Worm (Caenorhabditis elegans): ENCODE data around the gene nth-1.

Gene nth-1

ce11 chrIII:4281955-4282618, 12.0 kb downstream of the nth-1 start (continued):
- no peak for TF ChIP-seq hlh-17 (GFP tag; optimal IDR thresholded peaks at IDR 0.05; ENCODE audit: borderline replicate concordance)
- peak; percentile 99 for TF ChIP-seq swsn-7 (tag; optimal IDR thresholded peaks at IDR 0.05)
- peak; percentile 18 for TF ChIP-seq unc-62 (GFP tag; optimal IDR thresholded peaks at IDR 0.05)
- peak; percentile 91 for TF ChIP-seq zip-4 (GFP tag; optimal IDR thresholded peaks at IDR 0.05)
- TF ChIP-seq blmp-1 (tag; optimal IDR thresholded peaks at IDR 0.05), result peak; percentile 65
- peak; percentile 72 for TF ChIP-seq hlh-4 (tag; optimal IDR thresholded peaks at IDR 0.05)
- TF ChIP-seq unc-130 (tag; optimal IDR thresholded peaks at IDR 0.05), result peak; percentile 55
- peak; percentile 84 for TF ChIP-seq fkh-4 (tag; optimal IDR thresholded peaks at IDR 0.05; ENCODE audit: borderline replicate concordance)
- TF ChIP-seq alr-1 (tag; optimal IDR thresholded peaks at IDR 0.05; ENCODE audit: borderline replicate concordance), result no peak
- peak; percentile 87 for TF ChIP-seq lin-13 (GFP tag; optimal IDR thresholded peaks at IDR 0.05)
- TF ChIP-seq sup-37 (GFP tag; optimal IDR thresholded peaks at IDR 0.05), result peak; percentile 96
- TF ChIP-seq rnt-1 (tag; optimal IDR thresholded peaks at IDR 0.05), result peak; percentile 90
- no peak for TF ChIP-seq nhr-28 (tag; optimal IDR thresholded peaks at IDR 0.05)
- peak; percentile 97 for TF ChIP-seq jun-1 (tag; optimal IDR thresholded peaks at IDR 0.05)
- TF ChIP-seq ceh-82 (tag; optimal IDR thresholded peaks at IDR 0.05), result peak; percentile 69 to 84 (median 73)
- peak; percentile 49 for TF ChIP-seq ceh-90 (tag; optimal IDR thresholded peaks at IDR 0.05)
- peak; percentile 65 to 95 for TF ChIP-seq mdl-1 (tag; optimal IDR thresholded peaks at IDR 0.05)
- peak in 1 of 2 experiments; percentile 97 for TF ChIP-seq ztf-11 (tag; optimal IDR thresholded peaks at IDR 0.05)
- peak; percentile 100 for TF ChIP-seq nhr-20 (tag; optimal IDR thresholded peaks at IDR 0.05)
- TF ChIP-seq ces-1 (GFP tag; optimal IDR thresholded peaks at IDR 0.05), result peak; percentile 29
- TF ChIP-seq C34B4.2 (tag; optimal IDR thresholded peaks at IDR 0.05), result peak; percentile 12
- peak; percentile 96 for TF ChIP-seq mef-2 (tag; optimal IDR thresholded peaks at IDR 0.05)
- peak; percentile 97 for TF ChIP-seq nhr-11 (tag; optimal IDR thresholded peaks at IDR 0.05)
- TF ChIP-seq Y116A8C.19 (tag; optimal IDR thresholded peaks at IDR 0.05; ENCODE audit: borderline replicate concordance), result peak; percentile 17
- peak; percentile 100 for TF ChIP-seq egl-13 (tag; optimal IDR thresholded peaks at IDR 0.05)
- TF ChIP-seq C04F5.9 (tag; optimal IDR thresholded peaks at IDR 0.05), result peak; percentile 91
- no peak for TF ChIP-seq sptf-1 (tag; optimal IDR thresholded peaks at IDR 0.05)
- peak; percentile 84 for TF ChIP-seq lin-39 (tag; optimal IDR thresholded peaks at IDR 0.05)
- TF ChIP-seq nhr-76 (tag; optimal IDR thresholded peaks at IDR 0.05), result peak; percentile 17
- TF ChIP-seq snu-23 (GFP tag; optimal IDR thresholded peaks at IDR 0.05), result peak; percentile 99
- peak; percentile 70 for TF ChIP-seq hpl-2 (GFP tag; optimal IDR thresholded peaks at IDR 0.05)
- peak; percentile 97 for TF ChIP-seq sox-4 (tag; optimal IDR thresholded peaks at IDR 0.05)
- TF ChIP-seq ama-1 (optimal IDR thresholded peaks at IDR 0.05), result peak; percentile 48
- TF ChIP-seq F16B12.6 (tag; optimal IDR thresholded peaks at IDR 0.05), result peak; percentile 14
- TF ChIP-seq mep-1 (tag; optimal IDR thresholded peaks at IDR 0.05), result peak; percentile 96
- peak; percentile 94 for TF ChIP-seq ceh-88 (GFP tag; IDR thresholded peaks at IDR 0.05)
- TF ChIP-seq pax-3 (tag; optimal IDR thresholded peaks at IDR 0.05), result peak; percentile 98
- TF ChIP-seq dsc-1 (tag; optimal IDR thresholded peaks at IDR 0.05), result peak; percentile 99
- TF ChIP-seq isw-1 (GFP tag; IDR thresholded peaks at IDR 0.05), result peak; percentile 91
- TF ChIP-seq nhr-85 (tag), result peak; percentile 100
- peak; percentile 100 for TF ChIP-seq unc-86 (tag; optimal IDR thresholded peaks at IDR 0.05)
- TF ChIP-seq ztf-4 (tag; optimal IDR thresholded peaks at IDR 0.05), result peak; percentile 98
- peak; percentile 87 for TF ChIP-seq snpc-4 (tag; optimal IDR thresholded peaks at IDR 0.05)
- peak; percentile 27 for TF ChIP-seq ceh-63 (GFP tag; optimal IDR thresholded peaks at IDR 0.05)
- TF ChIP-seq ets-5 (GFP tag; IDR thresholded peaks at IDR 0.05), result no peak
- no peak for TF ChIP-seq tlp-1 (tag; optimal IDR thresholded peaks at IDR 0.05)
- TF ChIP-seq nhr-77 (tag; optimal IDR thresholded peaks at IDR 0.05), result peak; percentile 94
- TF ChIP-seq vab-15 (tag; optimal IDR thresholded peaks at IDR 0.05), result peak; percentile 88
- TF ChIP-seq zag-1 (tag; optimal IDR thresholded peaks at IDR 0.05), result peak; percentile 77
- TF ChIP-seq fkh-10 (GFP tag; optimal IDR thresholded peaks at IDR 0.05), result peak; percentile 92
- peak; percentile 100 for TF ChIP-seq tbx-2 (tag; optimal IDR thresholded peaks at IDR 0.05)
- peak; percentile 98 for TF ChIP-seq xbp-1 (tag; optimal IDR thresholded peaks at IDR 0.05)
- TF ChIP-seq dpl-1 (GFP tag; optimal IDR thresholded peaks at IDR 0.05), result peak; percentile 59 to 68 (median 68)

Data from whole organism, L1 larva.